Worm (Caenorhabditis elegans) whole organism, L2 larva: ENCODE measurements around the gene mig-22.

Source experiments
- ZK546.5 ChIP-seq: sonication (generic microtip); optimal IDR thresholded peaks from 2 replicates; lab custom pipeline; 2017; ENCODE audit warnings: missing biosample characterization, missing genetic modification characterization
- ama-1 ChIP-seq: fragments of 150-350 bp; optimal IDR thresholded peaks from 2 replicates; lab custom pipeline; 2018; ENCODE audit warnings: inconsistent platforms
- elt-1 ChIP-seq: fragments of 150-350 bp; optimal IDR thresholded peaks from 2 replicates; lab custom pipeline; 2014; ENCODE audit warnings: missing biosample characterization, missing genetic modification characterization
- fos-1 ChIP-seq: fragments of 150-350 bp; optimal IDR thresholded peaks from 2 replicates; lab custom pipeline; 2014; ENCODE audit warnings: missing biosample characterization, missing genetic modification characterization
- nhr-237 ChIP-seq: fragments of 150-350 bp; optimal IDR thresholded peaks from 2 replicates; lab custom pipeline; 2014; ENCODE audit warnings: missing biosample characterization, missing genetic modification characterization
- unc-39 ChIP-seq: fragments of 150-350 bp; optimal IDR thresholded peaks from 2 replicates; lab custom pipeline; 2014; ENCODE audit warnings: missing biosample characterization, missing genetic modification characterization
- zag-1 ChIP-seq: fragments of 150-350 bp; optimal IDR thresholded peaks from 2 replicates; lab custom pipeline; 2014; ENCODE audit warnings: missing biosample characterization, missing genetic modification characterization

DNA sequence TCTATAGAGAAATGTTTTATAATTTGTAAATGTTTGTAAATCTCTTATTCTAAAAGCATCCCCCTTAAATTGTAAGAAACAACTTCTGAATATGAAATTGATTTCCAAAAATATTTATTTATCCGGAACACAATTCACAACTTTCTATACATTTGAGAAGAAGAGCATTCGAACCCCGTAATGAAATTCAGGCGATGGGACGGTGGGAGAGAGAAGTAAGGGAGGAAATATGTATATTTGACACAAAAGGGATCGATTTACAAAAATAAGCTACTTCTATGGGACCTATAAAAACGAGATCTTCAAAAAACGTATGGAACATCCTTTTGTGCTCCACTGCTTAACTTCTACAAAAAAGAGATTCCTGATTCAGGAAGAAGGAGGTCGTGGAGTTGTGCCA is 41.9 kb downstream of the mig-22 start:
- TF ChIP-seq nhr-237 (tag; lab: Kevin White, UChicago) (no peak), fos-1 (no peak), unc-39 (tag; lab: Kevin White, UChicago) (no peak), elt-1 (no peak), ZK546.5 (tag; lab: Kevin White, UChicago) (no peak), ama-1 (lab: Kevin White, UChicago) (no peak), zag-1 (tag; lab: Kevin White, UChicago) (no peak)
